Fruit fly (Drosophila melanogaster) whole organism: Measurements from ENCODE around the gene CG7164.
A peak's percentile ranks its signal among the peaks of the same experiment; 100 is the strongest.

Source experiments
- CG8478 ChIP-seq: fragments of >200 bp; optimal IDR thresholded peaks from 2 replicates; lab custom pipeline; 2018; ENCODE audit warnings: inconsistent platforms
- Dll ChIP-seq: fragments of >200 bp; optimal IDR thresholded peaks from 2 replicates; lab custom pipeline; 2017
- EcR ChIP-seq, 2 experiments: fragments of >200 bp; optimal IDR thresholded peaks; 2 replicates each; lab custom pipeline; 2017; ENCODE audit warnings: missing biosample characterization in 2 of 2, missing genetic modification characterization in 2 of 2, missing genetic modification reagents in 2 of 2
- pan ChIP-seq: fragments of >200 bp; optimal IDR thresholded peaks from 2 replicates; lab custom pipeline; 2017
- psq ChIP-seq: fragments of >200 bp; optimal IDR thresholded peaks from 2 replicates; lab custom pipeline; 2017
- usp ChIP-seq: fragments of >200 bp; optimal IDR thresholded peaks from 2 replicates; lab custom pipeline; 2017; ENCODE audit warnings: missing biosample characterization, missing genetic modification characterization, mixed read lengths

CG7164 gene

DNA sequence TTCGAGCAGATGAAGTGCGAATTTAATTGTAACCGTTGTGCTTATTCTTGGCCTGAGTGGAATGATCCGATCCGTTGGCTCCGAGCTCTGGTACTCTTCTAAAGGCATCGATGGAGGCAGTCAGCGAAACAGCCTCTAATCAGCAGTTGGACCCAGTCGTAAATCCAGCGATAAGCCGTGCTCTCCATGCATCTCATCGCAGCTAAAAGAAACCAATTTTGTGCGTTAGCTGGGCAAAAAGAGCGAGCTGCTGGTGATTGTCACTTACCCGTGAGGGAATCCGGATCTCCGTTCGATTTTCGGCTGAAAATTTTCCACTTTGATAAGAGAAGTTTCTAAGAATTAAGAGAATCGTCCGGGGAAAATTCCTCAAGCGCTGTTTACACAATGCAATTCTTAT lies 14.6 kb downstream of the CG7164 start, which contains the start of gene LKRSDH:
LKRSDH (minus strand) TSS at position 101 of the 400 bp plus-strand sequence.
- TF ChIP-seq psq (lab: Kevin White, UChicago) (no peak), CG8478 (no peak), pan (no peak), Dll (lab: Kevin White, UChicago) (no peak), usp (GFP tag; lab: Kevin White, UChicago) (no peak), EcR (GFP tag; optimal IDR thresholded peaks at IDR 0.05; lab: Kevin White, UChicago) (no peak)

DNA sequence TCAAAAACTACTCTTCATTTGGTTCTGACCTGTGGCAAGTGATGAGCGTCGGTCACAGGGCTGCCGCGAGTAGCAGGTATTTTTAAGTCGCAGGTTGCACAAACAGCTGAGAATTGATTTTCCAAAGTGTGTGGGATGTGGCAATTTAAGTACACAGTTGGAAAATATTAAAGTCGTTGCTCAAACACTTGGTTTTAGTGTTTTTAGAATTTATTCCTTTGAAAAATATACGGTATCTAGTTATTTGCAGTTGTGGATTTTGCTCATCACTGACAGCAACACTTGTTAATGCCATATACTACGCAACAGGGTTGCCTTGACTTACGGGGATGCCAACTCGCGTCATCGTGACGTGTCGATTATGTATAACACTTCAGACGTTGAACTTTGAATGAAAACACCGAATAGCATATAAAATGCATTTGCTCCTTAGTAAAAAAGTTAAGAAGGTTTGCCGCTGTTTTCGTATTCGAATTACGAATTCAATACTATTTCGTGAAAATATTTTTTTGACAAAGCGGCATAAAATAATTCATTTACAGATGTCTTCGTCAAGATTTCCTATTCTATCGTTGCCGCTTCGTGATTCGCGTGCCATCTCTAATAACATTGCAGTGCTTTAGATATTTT lies 18.7 kb downstream of the CG7164 start, which contains the start of the genes Herp and r2d2:
Herp (minus strand) TSS at position 255 of the 630 bp plus-strand sequence.
r2d2 (plus strand) TSS at position 344 of the 630 bp plus-strand sequence.
- TF ChIP-seq pan (no peak), EcR (GFP tag; optimal IDR thresholded peaks at IDR 0.05; lab: Kevin White, UChicago) (peak in 1 of 2 experiments; percentile 27)

dm6 chr2L:7807563-7807962 lies 26.3 kb downstream of the CG7164 start:
- no peak for TF ChIP-seq pan
- no peak for TF ChIP-seq psq (lab: Kevin White, UChicago)
- no peak for TF ChIP-seq usp (GFP tag; lab: Kevin White, UChicago)
- no peak for TF ChIP-seq Dll (lab: Kevin White, UChicago)
- TF ChIP-seq EcR (GFP tag; optimal IDR thresholded peaks at IDR 0.05; lab: Kevin White, UChicago): no peak
- no peak for TF ChIP-seq CG8478

- TF ChIP-seq Dll (lab: Kevin White, UChicago): no peak
- TF ChIP-seq usp (GFP tag; lab: Kevin White, UChicago): no peak
- no peak for TF ChIP-seq pan
- TF ChIP-seq EcR (GFP tag; optimal IDR thresholded peaks at IDR 0.05; lab: Kevin White, UChicago): no peak
- no peak for TF ChIP-seq psq (lab: Kevin White, UChicago)
- no peak for TF ChIP-seq CG8478
Observed at dm6 chr2L:7808886-7809698, 27.8 kb downstream of the CG7164 start.

- peak; percentile 35 for TF ChIP-seq CG8478
- peak in 1 of 2 experiments; percentile 21 for TF ChIP-seq EcR (GFP tag; optimal IDR thresholded peaks at IDR 0.05; lab: Kevin White, UChicago)
- no peak for TF ChIP-seq usp (GFP tag; lab: Kevin White, UChicago)
Observed at dm6 chr2L:7809699-7810088, 28.4 kb downstream of the CG7164 start.

- TF ChIP-seq CG8478 (no peak), psq (lab: Kevin White, UChicago) (no peak), EcR (GFP tag; optimal IDR thresholded peaks at IDR 0.05; lab: Kevin White, UChicago) (no peak), usp (GFP tag; lab: Kevin White, UChicago) (no peak), pan (no peak), Dll (lab: Kevin White, UChicago) (no peak)
Observed at dm6 chr2L:7810519-7810918, 29.3 kb downstream of the CG7164 start, which contains the start of gene Cdc14. Gene Cdc14 (minus strand): TSS chr2L:7810703.

DNA sequence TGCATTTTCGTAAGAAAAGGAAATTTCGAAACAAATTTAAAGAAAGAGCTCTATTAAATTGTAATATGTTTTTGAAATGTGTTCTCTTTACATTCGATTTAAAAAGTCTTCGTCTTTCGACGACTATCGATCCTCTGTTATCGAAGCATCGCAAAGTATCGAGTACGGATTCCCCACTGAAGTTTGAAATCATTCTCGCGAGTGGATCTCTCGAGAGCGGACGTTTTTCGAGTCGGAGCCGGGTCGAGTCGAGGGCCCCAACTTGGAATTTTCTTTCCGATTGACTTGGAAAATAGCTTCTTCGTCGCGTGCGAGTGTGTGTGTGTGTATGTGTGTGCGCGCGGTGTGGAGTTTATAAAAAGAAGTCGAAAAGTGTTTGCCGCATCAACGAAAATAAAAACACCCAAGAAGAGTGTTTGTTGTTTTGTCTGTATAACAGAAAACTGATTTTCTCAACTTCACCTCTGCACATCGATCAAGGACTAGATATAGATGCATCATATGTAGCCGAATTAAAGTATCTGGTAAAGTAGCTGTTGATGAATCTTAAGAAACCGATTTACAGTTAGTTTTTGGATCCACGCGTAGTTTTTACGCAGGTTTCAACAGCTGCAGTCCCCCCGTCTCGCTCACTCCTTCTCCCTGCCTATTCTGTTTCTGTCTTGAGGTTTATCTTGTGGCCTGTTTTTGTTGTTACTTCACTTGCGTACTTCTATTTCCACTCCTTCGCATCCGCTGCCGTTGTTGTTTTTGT lies 30.2 kb downstream of the CG7164 start, which contains the start of gene LanB1:
LanB1 (plus strand) TSS at position 190 of the 754 bp plus-strand sequence.
- no peak for TF ChIP-seq pan
- no peak for TF ChIP-seq CG8478
- TF ChIP-seq Dll (lab: Kevin White, UChicago): no peak
- TF ChIP-seq psq (lab: Kevin White, UChicago): no peak
- no peak for TF ChIP-seq EcR (GFP tag; optimal IDR thresholded peaks at IDR 0.05; lab: Kevin White, UChicago)
- TF ChIP-seq usp (GFP tag; lab: Kevin White, UChicago): no peak

DNA sequence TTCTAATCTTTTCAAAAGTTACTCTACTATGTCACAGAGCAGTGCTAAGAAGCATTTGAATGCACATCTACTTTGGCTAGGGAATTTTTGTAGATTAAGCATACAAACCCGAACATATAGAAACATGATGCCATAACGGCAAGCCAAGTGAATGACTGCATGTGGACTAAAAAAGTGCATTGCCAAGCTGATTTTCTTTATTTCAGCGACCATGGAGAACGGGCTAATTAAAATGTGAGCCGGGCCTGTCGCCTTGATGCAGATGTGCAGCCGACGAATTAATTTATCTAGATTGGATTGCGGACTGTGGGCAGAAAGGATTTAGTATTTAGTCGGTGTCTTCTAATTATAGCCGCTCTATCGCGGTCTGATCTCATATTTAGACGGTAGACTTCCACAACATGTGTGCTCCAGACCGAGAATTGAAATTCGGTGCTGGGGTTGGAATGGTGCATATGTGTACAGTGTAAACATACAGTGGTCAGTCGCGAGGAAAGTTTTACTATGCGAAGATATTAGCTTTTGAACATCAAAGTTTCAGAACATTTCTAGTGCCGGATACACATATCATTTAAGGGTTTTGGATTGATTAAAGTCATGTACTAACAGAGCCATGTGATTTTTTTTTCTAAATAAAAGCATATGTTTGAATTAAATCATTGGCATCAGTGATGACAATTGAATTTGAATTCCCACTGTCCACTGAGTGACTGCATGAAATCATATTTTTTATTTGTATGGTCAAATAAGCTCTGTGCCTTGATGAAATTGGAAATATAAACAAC lies 31.5 kb downstream of the CG7164 start:
- no peak for TF ChIP-seq psq (lab: Kevin White, UChicago)
- no peak for TF ChIP-seq usp (GFP tag; lab: Kevin White, UChicago)
- no peak for TF ChIP-seq EcR (GFP tag; optimal IDR thresholded peaks at IDR 0.05; lab: Kevin White, UChicago)

- TF ChIP-seq pan (no peak), CG8478 (no peak), usp (GFP tag; lab: Kevin White, UChicago) (no peak), Dll (lab: Kevin White, UChicago) (no peak), psq (lab: Kevin White, UChicago) (no peak)
Observed at dm6 chr2L:7813357-7813756, 32.1 kb downstream of the CG7164 start.

DNA sequence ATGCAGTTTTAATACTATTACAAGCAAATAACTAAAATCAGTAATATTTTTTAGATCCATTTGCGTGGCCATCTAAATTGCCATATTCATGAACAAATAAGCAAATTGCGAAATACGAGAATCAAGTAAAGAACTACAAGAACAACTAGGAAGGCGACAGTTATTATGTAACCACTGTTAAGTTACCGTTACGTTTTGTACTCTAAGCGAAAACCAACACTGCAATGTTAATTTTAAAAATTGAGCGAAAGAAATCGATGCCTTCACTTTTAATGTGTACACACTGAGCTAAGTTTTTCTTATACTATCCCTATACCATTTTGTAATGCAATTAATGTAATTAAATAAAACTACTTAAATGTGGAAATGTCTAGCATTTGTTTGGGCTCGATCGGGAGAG lies 39.1 kb downstream of the CG7164 start:
- no peak for TF ChIP-seq Dll (lab: Kevin White, UChicago)
- TF ChIP-seq EcR (GFP tag; optimal IDR thresholded peaks at IDR 0.05; lab: Kevin White, UChicago): no peak
- TF ChIP-seq pan: no peak
- no peak for TF ChIP-seq usp (GFP tag; lab: Kevin White, UChicago)
- TF ChIP-seq psq (lab: Kevin White, UChicago): no peak
- TF ChIP-seq CG8478: no peak

- TF ChIP-seq EcR (GFP tag; optimal IDR thresholded peaks at IDR 0.05; lab: Kevin White, UChicago): no peak
- no peak for TF ChIP-seq usp (GFP tag; lab: Kevin White, UChicago)
Observed at dm6 chr2L:7820851-7821250, 39.6 kb downstream of the CG7164 start, which contains the start of gene CG7115. Gene CG7115 (plus strand): TSS chr2L:7821151.
